Fruit fly (Drosophila melanogaster) whole organism, pupa: ENCODE measurements around the gene zuc.

Experiments
- CG10348 ChIP-seq: fragments of 200-800 bp; sonication (Bioruptor generic); IDR thresholded peaks from 2 replicates; pipeline ENCODE4 v1.3.6; 2022; ENCODE audit warnings: missing biosample characterization, missing genetic modification characterization
- CG12605 ChIP-seq: fragments of 200-800 bp; sonication (Bioruptor generic); IDR thresholded peaks from 2 replicates; pipeline ENCODE4 v1.3.6; 2022; ENCODE audit warnings: missing biosample characterization, missing genetic modification characterization
- CG13204 ChIP-seq: fragments of 200-800 bp; sonication (Bioruptor generic); optimal IDR thresholded peaks from 2 replicates; lab custom pipeline; 2018; ENCODE audit warnings: missing biosample characterization, mild to moderate bottlenecking, missing genetic modification characterization, moderate library complexity
- CG14655 ChIP-seq: fragments of 200-800 bp; sonication (Bioruptor generic); optimal IDR thresholded peaks from 3 replicates; lab custom pipeline; 2017; ENCODE audit warnings: mild to moderate bottlenecking, missing biosample characterization, missing genetic modification reagents, missing genetic modification characterization
- CG15710 ChIP-seq: fragments of 200-800 bp; sonication (Bioruptor generic); optimal IDR thresholded peaks from 2 replicates; lab custom pipeline; 2018; ENCODE audit warnings: missing biosample characterization, mild to moderate bottlenecking, missing genetic modification characterization, moderate library complexity
- CG17806 ChIP-seq: fragments of 200-800 bp; sonication (Bioruptor generic); optimal IDR thresholded peaks from 2 replicates; lab custom pipeline; 2018; ENCODE audit warnings: missing biosample characterization, mild to moderate bottlenecking, missing genetic modification characterization, moderate library complexity
- CG32121 ChIP-seq: fragments of 200-800 bp; sonication (Bioruptor generic); IDR thresholded peaks from 2 replicates; pipeline ENCODE4 v1.3.6; 2022; ENCODE audit warnings: missing biosample characterization, missing genetic modification characterization
- CG34367 ChIP-seq: fragments of 200-800 bp; sonication (Bioruptor generic); optimal IDR thresholded peaks from 2 replicates; lab custom pipeline; 2018; ENCODE audit warnings: missing biosample characterization, mild to moderate bottlenecking, missing genetic modification characterization
- CG4496 ChIP-seq: fragments of 200-800 bp; sonication (Bioruptor generic); IDR thresholded peaks from 3 replicates; pipeline ENCODE4 v1.3.6; 2022; ENCODE audit warnings: missing biosample characterization, missing genetic modification characterization
- CG8159 ChIP-seq: fragments of 200-800 bp; sonication (Bioruptor generic); optimal IDR thresholded peaks from 3 replicates; lab custom pipeline; 2018; ENCODE audit warnings: missing biosample characterization, mild to moderate bottlenecking, missing genetic modification characterization, moderate library complexity
- CG8301 ChIP-seq: fragments of 200-800 bp; sonication (Bioruptor generic); optimal IDR thresholded peaks from 2 replicates; lab custom pipeline; 2018; ENCODE audit warnings: missing biosample characterization, mild to moderate bottlenecking, missing genetic modification characterization
- CG9948 ChIP-seq: fragments of 200-800 bp; sonication (Bioruptor generic); optimal IDR thresholded peaks from 2 replicates; lab custom pipeline; 2018; ENCODE audit warnings: missing biosample characterization, mild to moderate bottlenecking, missing genetic modification characterization, moderate library complexity
- D1 ChIP-seq: fragments of 200-800 bp; sonication (Bioruptor generic); optimal IDR thresholded peaks from 2 replicates; lab custom pipeline; 2018; ENCODE audit warnings: missing biosample characterization, mild to moderate bottlenecking, missing genetic modification characterization, moderate library complexity
- EcR ChIP-seq: fragments of 200-800 bp; sonication (Bioruptor generic); optimal IDR thresholded peaks from 3 replicates; lab custom pipeline; 2019; ENCODE audit warnings: missing biosample characterization, missing genetic modification characterization, mild to moderate bottlenecking, moderate library complexity, missing genetic modification reagents
- Ets98B ChIP-seq: fragments of 200-800 bp; sonication (Bioruptor generic); IDR thresholded peaks from 2 replicates; pipeline ENCODE4 v1.3.6; 2022; ENCODE audit warnings: missing biosample characterization, missing genetic modification characterization
- Pif1A ChIP-seq: fragments of 200-800 bp; sonication (Bioruptor generic); optimal IDR thresholded peaks from 3 replicates; lab custom pipeline; 2016; ENCODE audit warnings: missing biosample characterization, missing genetic modification characterization
- Pif1B ChIP-seq: fragments of 200-800 bp; sonication (Bioruptor generic); optimal IDR thresholded peaks from 3 replicates; lab custom pipeline; 2016; ENCODE audit warnings: missing biosample characterization, missing genetic modification characterization
- Snoo ChIP-seq: fragments of 200-800 bp; sonication (Bioruptor generic); optimal IDR thresholded peaks from 3 replicates; lab custom pipeline; 2017; ENCODE audit warnings: missing biosample characterization, mild to moderate bottlenecking, missing genetic modification characterization, inconsistent platforms
- fd96Ca ChIP-seq: fragments of 200-800 bp; sonication (Bioruptor generic); IDR thresholded peaks from 3 replicates; pipeline ENCODE4 v1.3.6; 2022; ENCODE audit warnings: missing biosample characterization, missing genetic modification characterization
- gl ChIP-seq: fragments of 200-800 bp; sonication (Bioruptor generic); optimal IDR thresholded peaks from 2 replicates; lab custom pipeline; 2018; ENCODE audit warnings: missing biosample characterization, mild to moderate bottlenecking, missing genetic modification characterization
- rn ChIP-seq: fragments of 200-800 bp; sonication (Bioruptor generic); IDR thresholded peaks from 2 replicates; pipeline ENCODE4 v1.3.6; 2022; ENCODE audit warnings: missing biosample characterization, missing genetic modification characterization

The zuc gene

dm6 chr2L:12006397-12007330 lies 17.0 kb upstream of the zuc start:
- TF ChIP-seq EcR (GFP tag; lab: Kevin White, UChicago) (no peak), CG12605 (no peak), CG4496 (no peak), CG34367 (tag; lab: Kevin White, UChicago) (peak; percentile 85), CG32121 (GFP tag; lab: Robert Waterston, UW) (no peak), CG9948 (tag; lab: Kevin White, UChicago) (peak; percentile 94), CG10348 (GFP tag; lab: Robert Waterston, UW) (no peak), CG14655 (GFP tag; lab: Kevin White, UChicago) (peak; percentile 95), CG13204 (GFP tag; lab: Kevin White, UChicago) (peak; percentile 48), CG17806 (peak; percentile 90), CG8301 (tag; lab: Kevin White, UChicago) (peak; percentile 90), CG15710 (tag; lab: Kevin White, UChicago) (peak; percentile 94), Snoo (tag; lab: Kevin White, UChicago) (peak; percentile 87), CG8159 (tag; lab: Kevin White, UChicago) (peak; percentile 97), D1 (tag; lab: Kevin White, UChicago) (peak; percentile 87), Ets98B (GFP tag; lab: Robert Waterston, UW) (no peak), gl (peak; percentile 27), fd96Ca (GFP tag; lab: Robert Waterston, UW) (no peak), rn (GFP tag; lab: Robert Waterston, UW) (no peak), Pif1B (GFP tag; lab: Kevin White, UChicago) (peak; percentile 87), Pif1A (GFP tag; lab: Kevin White, UChicago) (peak; percentile 75)

dm6 chr2L:12005436-12006396 lies 16.0 kb upstream of the zuc start:
- TF ChIP-seq Snoo (tag; lab: Kevin White, UChicago), result peak; percentile 9
- TF ChIP-seq EcR (GFP tag; lab: Kevin White, UChicago), result peak; percentile 92
- TF ChIP-seq D1 (tag; lab: Kevin White, UChicago), result no peak
- peak; percentile 80 for TF ChIP-seq CG13204 (GFP tag; lab: Kevin White, UChicago)
- TF ChIP-seq, all 21 proteins: peak for 3

- TF ChIP-seq Pif1A (GFP tag; lab: Kevin White, UChicago) (peak; percentile 0), rn (GFP tag; lab: Robert Waterston, UW) (no peak), CG15710 (tag; lab: Kevin White, UChicago) (peak; percentile 18), gl (no peak), Ets98B (GFP tag; lab: Robert Waterston, UW) (no peak), CG8301 (tag; lab: Kevin White, UChicago) (no peak), CG8159 (tag; lab: Kevin White, UChicago) (no peak), Pif1B (GFP tag; lab: Kevin White, UChicago) (peak; percentile 10), CG34367 (tag; lab: Kevin White, UChicago) (peak; percentile 31), CG13204 (GFP tag; lab: Kevin White, UChicago) (peak; percentile 68), CG9948 (tag; lab: Kevin White, UChicago) (peak; percentile 1), EcR (GFP tag; lab: Kevin White, UChicago) (peak; percentile 78)
Measured at dm6 chr2L:12004211-12004979, 14.7 kb upstream of the zuc start.

dm6 chr2L:12003792-12004210 lies 14.1 kb upstream of the zuc start:
- TF ChIP-seq D1 (tag; lab: Kevin White, UChicago), result no peak
- no peak for TF ChIP-seq CG13204 (GFP tag; lab: Kevin White, UChicago)
- TF ChIP-seq EcR (GFP tag; lab: Kevin White, UChicago), result no peak
- no peak for TF ChIP-seq CG17806
- TF ChIP-seq CG34367 (tag; lab: Kevin White, UChicago), result no peak
- no peak for TF ChIP-seq fd96Ca (GFP tag; lab: Robert Waterston, UW)
- no peak for TF ChIP-seq CG12605
- no peak for TF ChIP-seq CG32121 (GFP tag; lab: Robert Waterston, UW)
- TF ChIP-seq Pif1B (GFP tag; lab: Kevin White, UChicago), result no peak
